Fruit fly (Drosophila melanogaster): Measurements from ENCODE around the gene Dyro.

Dyro gene

dm6 chr3L:11261456-11262082, 34.1 kb downstream of the Dyro start (continued):
- TF ChIP-seq CG18764 (GFP tag; optimal IDR thresholded peaks at IDR 0.05): peak; percentile 9
- TF ChIP-seq CkIIα-i1 (GFP tag; IDR thresholded peaks at IDR 0.05): no peak
- TF ChIP-seq abd-A (tag; optimal IDR thresholded peaks at IDR 0.05): no peak
- TF ChIP-seq CG3163 (GFP tag; optimal IDR thresholded peaks at IDR 0.05): no peak
- peak; percentile 53; the same call in 1 of the 3 replicates for TF ChIP-seq Optix (GFP tag; IDR thresholded peaks at IDR 0.05)
- TF ChIP-seq toy (GFP tag; IDR thresholded peaks at IDR 0.05): peak; percentile 67; the same call in 1 of the 2 replicates
- peak; percentile 77 for TF ChIP-seq Xbp1 (GFP tag; optimal IDR thresholded peaks at IDR 0.05)
- no peak for TF ChIP-seq Ets65A (GFP tag)
- peak; percentile 88 for TF ChIP-seq lab (GFP tag; optimal IDR thresholded peaks at IDR 0.05)
- peak; percentile 88 for TF ChIP-seq CG8388 (GFP tag; optimal IDR thresholded peaks at IDR 0.05)
- TF ChIP-seq Sry-δ (GFP tag; optimal IDR thresholded peaks at IDR 0.05): no peak
- no peak for TF ChIP-seq HmgD (GFP tag; optimal IDR thresholded peaks at IDR 0.05)
- TF ChIP-seq Atf-2 (GFP tag; optimal IDR thresholded peaks at IDR 0.05): peak; percentile 12
- TF ChIP-seq gfzf (GFP tag; optimal IDR thresholded peaks at IDR 0.05): no peak
- TF ChIP-seq Oli (tag; optimal IDR thresholded peaks at IDR 0.05): peak; percentile 93
- TF ChIP-seq CG16813 (GFP tag; IDR thresholded peaks at IDR 0.05; ENCODE audit: partially characterized antibody): no peak
- TF ChIP-seq Taf1 (GFP tag; IDR thresholded peaks at IDR 0.05): no peak
- TF ChIP-seq Chrac-16 (GFP tag; optimal IDR thresholded peaks at IDR 0.05): peak; percentile 78
- TF ChIP-seq Ets97D (GFP tag; optimal IDR thresholded peaks at IDR 0.05): no peak
- peak; percentile 15 for TF ChIP-seq Elba2 (GFP tag; optimal IDR thresholded peaks at IDR 0.05)
- TF ChIP-seq cwo (GFP tag; optimal IDR thresholded peaks at IDR 0.05): peak; percentile 36
- peak; percentile 82 for TF ChIP-seq run (tag; optimal IDR thresholded peaks at IDR 0.05)
- TF ChIP-seq MBD-R2 (GFP tag; IDR thresholded peaks at IDR 0.05): peak; percentile 10; the same call in 1 of the 2 replicates
- peak; percentile 75 for TF ChIP-seq CG14667 (GFP tag; IDR thresholded peaks at IDR 0.05)
- no peak for TF ChIP-seq Camta (GFP tag; optimal IDR thresholded peaks at IDR 0.05)
- TF ChIP-seq CG2129 (GFP tag; IDR thresholded peaks at IDR 0.05; ENCODE audit: partially characterized antibody): no peak
- peak; percentile 88 for TF ChIP-seq E2f1 (GFP tag; IDR thresholded peaks at IDR 0.05)
- TF ChIP-seq bigmax (GFP tag; optimal IDR thresholded peaks at IDR 0.05): no peak
- peak; percentile 22; the same call in 1 of the 2 replicates for TF ChIP-seq crol (GFP tag; IDR thresholded peaks at IDR 0.05)
- peak; percentile 52 for TF ChIP-seq sd (tag; optimal IDR thresholded peaks at IDR 0.05)
- no peak for TF ChIP-seq CHES-1-like (GFP tag; optimal IDR thresholded peaks at IDR 0.05)
- TF ChIP-seq Ptx1 (GFP tag; IDR thresholded peaks at IDR 0.05): peak; percentile 93
- peak; percentile 56; the same call in 2 of the 3 replicates for TF ChIP-seq CG11093 (GFP tag; IDR thresholded peaks at IDR 0.05)
- TF ChIP-seq jing (GFP tag; optimal IDR thresholded peaks at IDR 0.05): peak; percentile 49
- peak; percentile 36; the same call in 1 of the 2 replicates for TF ChIP-seq E2f2 (GFP tag; IDR thresholded peaks at IDR 0.05)
- no peak for TF ChIP-seq schlank (tag; optimal IDR thresholded peaks at IDR 0.05)
- peak; percentile 94 for TF ChIP-seq stc (GFP tag; IDR thresholded peaks at IDR 0.05)
- peak; percentile 81 for TF ChIP-seq row (GFP tag; IDR thresholded peaks at IDR 0.05)
- peak; percentile 96 for TF ChIP-seq CG11504 (tag; optimal IDR thresholded peaks at IDR 0.05)
- peak; percentile 64 for TF ChIP-seq org-1 (GFP tag; optimal IDR thresholded peaks at IDR 0.05)
- TF ChIP-seq CG7987 (GFP tag; optimal IDR thresholded peaks at IDR 0.05): no peak
- peak; percentile 88 for TF ChIP-seq gsb-n (tag; optimal IDR thresholded peaks at IDR 0.05)
- peak; percentile 40 for TF ChIP-seq CG4617 (GFP tag; optimal IDR thresholded peaks at IDR 0.05; ENCODE audit: borderline replicate concordance)
- peak in 1 of 2 experiments; percentile 31 for TF ChIP-seq crp (GFP tag; optimal IDR thresholded peaks at IDR 0.05)
- no peak for TF ChIP-seq CG16779 (GFP tag; IDR thresholded peaks at IDR 0.05)
- TF ChIP-seq Nf-YB (GFP tag; optimal IDR thresholded peaks at IDR 0.05): peak; percentile 74
- peak; percentile 54 for TF ChIP-seq sug (tag; optimal IDR thresholded peaks at IDR 0.05)
- no peak for TF ChIP-seq CG8089 (GFP tag; optimal IDR thresholded peaks at IDR 0.05)
- no peak for TF ChIP-seq shn (GFP tag; optimal IDR thresholded peaks at IDR 0.05)
- no peak for TF ChIP-seq p53 (GFP tag; optimal IDR thresholded peaks at IDR 0.05)

All from whole organism, embryonic.